Worm (Caenorhabditis elegans): ENCODE results near the gene ZC262.2.

DNA sequence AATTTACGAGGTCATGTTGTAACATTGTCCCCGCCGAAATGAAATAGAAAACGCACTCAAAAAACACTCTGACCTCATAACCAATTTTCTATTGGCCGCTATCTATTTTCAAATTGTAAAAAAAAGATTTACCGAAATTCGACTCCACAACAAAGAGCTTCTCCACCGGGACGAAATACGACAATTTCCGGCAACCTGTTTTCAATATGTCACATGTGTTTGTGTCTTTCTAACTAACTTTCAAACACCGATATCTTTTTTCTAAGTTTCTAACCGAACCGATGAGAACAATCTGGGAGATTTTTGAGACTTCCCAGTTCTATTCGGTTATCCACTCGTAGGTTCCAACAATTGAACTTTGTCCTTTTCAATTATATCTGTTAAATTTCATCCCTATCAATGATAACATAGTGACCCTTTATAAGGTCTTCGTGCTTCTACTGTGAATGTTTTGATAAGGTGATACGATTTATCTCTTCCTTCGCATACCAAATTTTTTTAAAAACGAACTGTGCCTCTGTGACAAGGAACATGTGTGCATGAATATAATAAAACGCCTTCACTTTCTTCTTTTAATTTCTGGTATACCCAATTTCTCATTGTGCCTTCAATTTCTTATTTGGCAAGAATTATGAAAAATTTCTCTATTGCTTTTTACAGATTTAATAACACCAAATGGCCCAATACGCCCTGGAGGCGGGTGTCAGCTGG is 39.9 kb downstream of the ZC262.2 start, which contains the start of gene lmbr-1:
- TF ChIP-seq fos-1 (tag; optimal IDR thresholded peaks at IDR 0.05): no peak
- TF ChIP-seq nhr-11 (tag; optimal IDR thresholded peaks at IDR 0.05): no peak
- TF ChIP-seq aha-1 (tag; optimal IDR thresholded peaks at IDR 0.05): no peak
- no peak for TF ChIP-seq ztf-11 (tag; optimal IDR thresholded peaks at IDR 0.05)

All from whole organism, L1 larva.